Fruit fly (Drosophila melanogaster) whole organism, embryonic: ENCODE measurements around the gene Pss.

Experiments
- Atf-2 ChIP-seq: fragments of 200-800 bp; sonication (Bioruptor generic); optimal IDR thresholded peaks from 2 replicates; lab custom pipeline; 2016; ENCODE audit warnings: missing biosample characterization, missing genetic modification characterization
- CG10209 ChIP-seq: fragments of 200-800 bp; sonication (Bioruptor generic); optimal IDR thresholded peaks from 3 replicates; lab custom pipeline; 2017; ENCODE audit warnings: missing biosample characterization, mild to moderate bottlenecking, missing genetic modification characterization, missing genetic modification reagents
- CG10274 ChIP-seq: fragments of 200-800 bp; sonication (Bioruptor generic); optimal IDR thresholded peaks from 3 replicates; lab custom pipeline; 2017; ENCODE audit warnings: missing biosample characterization, mild to moderate bottlenecking, missing genetic modification characterization
- CG10366 ChIP-seq: fragments of 200-800 bp; sonication (Bioruptor generic); IDR thresholded peaks from 2 replicates; pipeline ENCODE4 v1.3.6; 2022; ENCODE audit warnings: missing biosample characterization, missing genetic modification characterization
- CG10462 ChIP-seq: fragments of 200-800 bp; sonication (Bioruptor generic); optimal IDR thresholded peaks from 2 replicates; lab custom pipeline; 2016; ENCODE audit warnings: missing biosample characterization, missing genetic modification characterization
- CG11093 ChIP-seq: fragments of 200-800 bp; sonication (Bioruptor generic); IDR thresholded peaks from 3 replicates; pipeline ENCODE4 v1.3.6; 2022; ENCODE audit warnings: missing biosample characterization, missing genetic modification characterization
- CG13287 ChIP-seq: fragments of 200-800 bp; sonication (Bioruptor generic); IDR thresholded peaks from 2 replicates; pipeline ENCODE4 v1.3.6; 2022; ENCODE audit warnings: missing biosample characterization, missing genetic modification characterization; ENCODE audit not compliant: partially characterized antibody
- CG13296 ChIP-seq: fragments of 200-800 bp; sonication (Bioruptor generic); optimal IDR thresholded peaks from 3 replicates; lab custom pipeline; 2018; ENCODE audit warnings: missing biosample characterization, mild to moderate bottlenecking, missing genetic modification characterization
- CG13775 ChIP-seq: fragments of 200-800 bp; sonication (Bioruptor generic); optimal IDR thresholded peaks from 3 replicates; lab custom pipeline; 2017; ENCODE audit warnings: missing biosample characterization, mild to moderate bottlenecking, missing genetic modification characterization
- CG14667 ChIP-seq: fragments of 200-800 bp; sonication (Bioruptor generic); IDR thresholded peaks from 2 replicates; pipeline ENCODE4 v1.3.6; 2022; ENCODE audit warnings: missing biosample characterization, missing genetic modification characterization
- CG14965 ChIP-seq: fragments of 200-800 bp; sonication (Bioruptor generic); optimal IDR thresholded peaks from 2 replicates; lab custom pipeline; 2016; ENCODE audit warnings: missing biosample characterization, missing genetic modification characterization, borderline replicate concordance
- CG1602 ChIP-seq: fragments of 200-800 bp; sonication (Bioruptor generic); optimal IDR thresholded peaks from 3 replicates; lab custom pipeline; 2016; ENCODE audit warnings: missing biosample characterization, missing genetic modification characterization
- CG18262 ChIP-seq: fragments of 200-800 bp; optimal IDR thresholded peaks from 3 replicates; lab custom pipeline; 2019; ENCODE audit warnings: missing biosample characterization, mild to moderate bottlenecking, missing genetic modification characterization, moderate library complexity
- CG2199 ChIP-seq: fragments of 200-800 bp; sonication (Bioruptor generic); IDR thresholded peaks from 3 replicates; pipeline ENCODE4 v1.3.6; 2022; ENCODE audit warnings: missing biosample characterization, missing genetic modification characterization
- CG30403 ChIP-seq: fragments of 200-800 bp; sonication (Bioruptor generic); optimal IDR thresholded peaks from 3 replicates; lab custom pipeline; 2016; ENCODE audit warnings: missing biosample characterization, missing genetic modification characterization
- CG31441 ChIP-seq: fragments of 200-800 bp; sonication (Bioruptor generic); IDR thresholded peaks from 2 replicates; pipeline ENCODE4 v1.3.6; 2022; ENCODE audit warnings: missing biosample characterization, missing genetic modification characterization
- CG32772 ChIP-seq: fragments of 200-800 bp; sonication (Bioruptor generic); IDR thresholded peaks from 2 replicates; pipeline ENCODE4 v1.3.6; 2022; ENCODE audit warnings: missing biosample characterization, missing genetic modification characterization
- CG3281 ChIP-seq: fragments of 200-800 bp; sonication (Bioruptor generic); optimal IDR thresholded peaks from 3 replicates; lab custom pipeline; 2017; ENCODE audit warnings: missing biosample characterization, mild to moderate bottlenecking, missing genetic modification characterization
- CG3847 ChIP-seq: fragments of 200-800 bp; sonication (Bioruptor generic); IDR thresholded peaks from 2 replicates; pipeline ENCODE4 v1.3.6; 2022; ENCODE audit warnings: missing biosample characterization, missing genetic modification characterization
- CG4282 ChIP-seq: fragments of 200-800 bp; sonication (Bioruptor generic); optimal IDR thresholded peaks from 2 replicates; lab custom pipeline; 2016; ENCODE audit warnings: missing biosample characterization, missing genetic modification characterization
- CG5245 ChIP-seq: fragments of 200-800 bp; sonication (Bioruptor generic); optimal IDR thresholded peaks from 3 replicates; lab custom pipeline; 2016; ENCODE audit warnings: missing biosample characterization, missing genetic modification characterization
- CG6175 ChIP-seq: fragments of 200-800 bp; sonication (Bioruptor generic); IDR thresholded peaks from 3 replicates; pipeline ENCODE4 v1.3.6; 2022; ENCODE audit warnings: missing biosample characterization, missing genetic modification characterization
- CG9437 ChIP-seq: fragments of 200-800 bp; sonication (Bioruptor generic); optimal IDR thresholded peaks from 2 replicates; lab custom pipeline; 2018; ENCODE audit warnings: missing biosample characterization, mild to moderate bottlenecking, missing genetic modification characterization
- CkIIα-i1 ChIP-seq: fragments of 200-800 bp; sonication (Bioruptor generic); IDR thresholded peaks from 2 replicates; pipeline ENCODE4 v1.3.6; 2022; ENCODE audit warnings: missing biosample characterization, missing genetic modification characterization
- D19B ChIP-seq: fragments of 200-800 bp; sonication (Bioruptor generic); optimal IDR thresholded peaks from 2 replicates; lab custom pipeline; 2017; ENCODE audit warnings: missing biosample characterization, mild to moderate bottlenecking, missing genetic modification characterization
- Dp ChIP-seq: fragments of 200-800 bp; sonication (Bioruptor generic); optimal IDR thresholded peaks from 2 replicates; lab custom pipeline; 2018; ENCODE audit warnings: missing biosample characterization, mild to moderate bottlenecking, missing genetic modification characterization, moderate library complexity
- HLHmδ ChIP-seq: fragments of 200-800 bp; sonication (Bioruptor generic); optimal IDR thresholded peaks from 2 replicates; lab custom pipeline; 2018; ENCODE audit warnings: missing biosample characterization, mild to moderate bottlenecking, missing genetic modification characterization, moderate library complexity
- HmgD ChIP-seq: fragments of 200-800 bp; sonication (Bioruptor generic); optimal IDR thresholded peaks from 3 replicates; lab custom pipeline; 2016; ENCODE audit warnings: missing biosample characterization, missing genetic modification characterization
- Hr78 ChIP-seq, 2 experiments: fragments of 200-800 bp in 1 of 2; fragments of >200 bp in 1 of 2; sonication (Bioruptor generic) in 1 of 2; optimal IDR thresholded peaks; 2 replicates each; lab custom pipeline; 2017 to 2019; ENCODE audit warnings: missing biosample characterization in 2 of 2, missing genetic modification characterization in 2 of 2, mild to moderate bottlenecking in 1 of 2, moderate library complexity in 1 of 2
- MBD-R2 ChIP-seq: fragments of 200-800 bp; sonication (Bioruptor generic); IDR thresholded peaks from 2 replicates; pipeline ENCODE4 v1.3.6; 2022; ENCODE audit warnings: missing biosample characterization, missing genetic modification characterization
- Sox102F ChIP-seq: fragments of 200-800 bp; sonication (Bioruptor generic); optimal IDR thresholded peaks from 2 replicates; lab custom pipeline; 2018; ENCODE audit warnings: missing biosample characterization, mild to moderate bottlenecking, missing genetic modification characterization, moderate library complexity
- ato ChIP-seq: fragments of 200-800 bp; sonication (Bioruptor generic); IDR thresholded peaks from 2 replicates; pipeline ENCODE4 v1.3.6; 2022; ENCODE audit warnings: missing biosample characterization, missing genetic modification characterization; ENCODE audit not compliant: partially characterized antibody
- bbx ChIP-seq: fragments of 200-800 bp; sonication (Bioruptor generic); IDR thresholded peaks from 2 replicates; pipeline ENCODE4 v1.3.6; 2022; ENCODE audit warnings: missing biosample characterization, missing genetic modification characterization; ENCODE audit not compliant: partially characterized antibody
- bsh ChIP-seq, 2 experiments: fragments of 200-800 bp; sonication (Bioruptor generic); optimal IDR thresholded peaks; 2 replicates each; lab custom pipeline; 2017 to 2018; ENCODE audit warnings: mild to moderate bottlenecking in 2 of 2, missing biosample characterization in 2 of 2, missing genetic modification characterization in 2 of 2, moderate library complexity in 1 of 2
- crol ChIP-seq: fragments of 200-800 bp; sonication (Bioruptor generic); IDR thresholded peaks from 2 replicates; pipeline ENCODE4 v1.3.6; 2022; ENCODE audit warnings: missing biosample characterization, missing genetic modification characterization
- danr ChIP-seq: fragments of 200-800 bp; sonication (Bioruptor generic); IDR thresholded peaks from 2 replicates; pipeline ENCODE4 v1.3.6; 2022; ENCODE audit warnings: missing biosample characterization, missing genetic modification characterization
- dysf ChIP-seq: fragments of 200-800 bp; sonication (Bioruptor generic); IDR thresholded peaks from 3 replicates; pipeline ENCODE4 v1.3.6; 2022; ENCODE audit warnings: missing biosample characterization, missing genetic modification characterization
- esg ChIP-seq: fragments of 200-800 bp; sonication (Bioruptor generic); conservative IDR thresholded peaks from 2 replicates; pipeline ENCODE4 v1.3.6; 2022; ENCODE audit warnings: missing biosample characterization, missing genetic modification characterization
- fd64A ChIP-seq: fragments of 200-800 bp; sonication (Bioruptor generic); optimal IDR thresholded peaks from 3 replicates; lab custom pipeline; 2018; ENCODE audit warnings: missing biosample characterization, mild to moderate bottlenecking, missing genetic modification characterization
- gro ChIP-seq: fragments of 200-800 bp; sonication (Bioruptor generic); optimal IDR thresholded peaks from 2 replicates; lab custom pipeline; 2016; ENCODE audit warnings: missing biosample characterization, missing genetic modification characterization
- ham ChIP-seq: fragments of 200-800 bp; sonication (Bioruptor generic); IDR thresholded peaks from 2 replicates; pipeline ENCODE4 v1.3.6; 2022; ENCODE audit warnings: missing biosample characterization, missing genetic modification characterization
- ken ChIP-seq: fragments of 200-800 bp; sonication (Bioruptor generic); IDR thresholded peaks from 3 replicates; pipeline ENCODE4 v1.3.6; 2022; ENCODE audit warnings: missing biosample characterization, missing genetic modification characterization
- knrl ChIP-seq: fragments of 200-800 bp; sonication (Bioruptor generic); IDR thresholded peaks from 3 replicates; pipeline ENCODE4 v1.3.6; 2022; ENCODE audit warnings: missing biosample characterization, missing genetic modification characterization; ENCODE audit not compliant: partially characterized antibody
- nerfin-2 ChIP-seq: fragments of 200-800 bp; sonication (Bioruptor generic); IDR thresholded peaks from 2 replicates; pipeline ENCODE4 v1.3.6; 2022; ENCODE audit warnings: missing biosample characterization, missing genetic modification characterization; ENCODE audit not compliant: partially characterized antibody
- rib ChIP-seq: fragments of 200-800 bp; sonication (Bioruptor generic); IDR thresholded peaks from 2 replicates; pipeline ENCODE4 v1.3.6; 2022; ENCODE audit warnings: missing biosample characterization, missing genetic modification characterization
- row ChIP-seq: fragments of 200-800 bp; sonication (Bioruptor generic); IDR thresholded peaks from 3 replicates; pipeline ENCODE4 v1.3.6; 2022; ENCODE audit warnings: missing biosample characterization, missing genetic modification characterization
- sd ChIP-seq: fragments of 200-800 bp; sonication (Bioruptor generic); optimal IDR thresholded peaks from 3 replicates; lab custom pipeline; 2018; ENCODE audit warnings: missing biosample characterization, mild to moderate bottlenecking, missing genetic modification characterization, moderate library complexity
- sisA ChIP-seq: fragments of 200-800 bp; sonication (Bioruptor generic); IDR thresholded peaks from 2 replicates; pipeline ENCODE4 v1.3.6; 2022; ENCODE audit warnings: missing biosample characterization, missing genetic modification characterization
- ssp ChIP-seq: fragments of 200-800 bp; sonication (Bioruptor generic); IDR thresholded peaks from 2 replicates; pipeline ENCODE4 v1.3.6; 2022; ENCODE audit warnings: missing biosample characterization, missing genetic modification characterization
- tio ChIP-seq: fragments of 200-800 bp; sonication (Bioruptor generic); optimal IDR thresholded peaks from 2 replicates; lab custom pipeline; 2017; ENCODE audit warnings: missing biosample characterization, missing genetic modification characterization, inconsistent platforms
- tup ChIP-seq: fragments of 200-800 bp; sonication (Bioruptor generic); optimal IDR thresholded peaks from 2 replicates; lab custom pipeline; 2016; ENCODE audit warnings: missing biosample characterization, mild to moderate bottlenecking, missing genetic modification characterization, moderate library complexity

Pss gene

DNA sequence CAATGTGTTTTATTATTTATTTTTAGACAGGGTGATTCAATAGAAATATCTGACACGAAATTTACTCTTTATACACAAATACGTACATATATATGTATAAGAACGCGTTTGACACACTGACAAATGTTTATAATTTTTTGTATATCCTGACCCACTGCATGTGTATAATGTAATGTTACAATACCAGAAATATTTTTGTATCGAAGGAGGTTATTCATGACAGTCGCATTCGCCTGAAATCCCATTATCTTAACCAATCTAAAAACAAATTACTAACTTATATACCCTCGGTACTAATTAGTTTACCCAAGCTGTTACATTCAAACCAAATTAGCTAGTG lies 31.7 kb downstream of the Pss start (continued):
- TF ChIP-seq CG13287 (GFP tag; lab: Robert Waterston, UW) (no peak), sisA (GFP tag; lab: Robert Waterston, UW) (no peak), knrl (no peak), bbx (GFP tag; lab: Robert Waterston, UW) (no peak), CG9437 (no peak), CG2199 (no peak), HmgD (GFP tag; lab: Kevin White, UChicago) (no peak), danr (GFP tag; lab: Robert Waterston, UW) (no peak), MBD-R2 (GFP tag; lab: Robert Waterston, UW) (no peak), dysf (GFP tag; lab: Robert Waterston, UW) (no peak), CG5245 (GFP tag; lab: Kevin White, UChicago) (no peak), Sox102F (peak; percentile 39), D19B (GFP tag; lab: Kevin White, UChicago) (no peak), CG10462 (GFP tag; lab: Kevin White, UChicago) (no peak), CG10209 (GFP tag; lab: Kevin White, UChicago) (peak; percentile 35), fd64A (GFP tag; lab: Kevin White, UChicago) (no peak), CG18262 (peak; percentile 48), Atf-2 (no peak), CG1602 (GFP tag; lab: Kevin White, UChicago) (no peak), CG3847 (GFP tag; lab: Robert Waterston, UW) (no peak), ken (GFP tag; lab: Robert Waterston, UW) (no peak), CG10274 (no peak), CG32772 (GFP tag; lab: Robert Waterston, UW) (no peak), row (GFP tag; lab: Robert Waterston, UW) (peak; percentile 46), HLHmδ (GFP tag; lab: Kevin White, UChicago) (no peak), CG31441 (no peak), CG30403 (peak; percentile 29), CG14965 (GFP tag; lab: Kevin White, UChicago) (no peak), CG13775 (peak; percentile 8), CG11093 (GFP tag; lab: Robert Waterston, UW) (no peak), sd (tag; lab: Kevin White, UChicago) (no peak), CG6175 (GFP tag; lab: Robert Waterston, UW) (no peak), rib (GFP tag; lab: Robert Waterston, UW) (no peak), CG4282 (no peak), crol (GFP tag; lab: Robert Waterston, UW) (no peak), Dp (GFP tag; lab: Kevin White, UChicago) (no peak), CG14667 (no peak), tio (GFP tag; lab: Kevin White, UChicago) (peak; percentile 24), ham (GFP tag; lab: Robert Waterston, UW) (no peak), CG13296 (GFP tag; lab: Kevin White, UChicago) (peak; percentile 6), Hr78 (GFP tag; optimal IDR thresholded peaks at IDR 0.05; lab: Kevin White, UChicago) (no peak), CkIIα-i1 (GFP tag; lab: Robert Waterston, UW) (no peak), nerfin-2 (GFP tag; lab: Robert Waterston, UW) (no peak), gro (GFP tag; lab: Kevin White, UChicago) (no peak), ssp (GFP tag; lab: Robert Waterston, UW) (no peak), CG3281 (GFP tag; lab: Kevin White, UChicago) (peak; percentile 62), esg (GFP tag; lab: Robert Waterston, UW) (peak; percentile 23; the same call in 1 of the 2 replicates), CG10366 (GFP tag; lab: Robert Waterston, UW) (no peak), tup (GFP tag; lab: Kevin White, UChicago) (no peak), bsh (GFP tag; optimal IDR thresholded peaks at IDR 0.05; lab: Kevin White, UChicago) (no peak), ato (GFP tag; lab: Robert Waterston, UW) (no peak)
